Worm (Caenorhabditis elegans): ENCODE measurements around the gene F47B10.9.

F47B10.9 gene

ce11 chrX:10900952-10901351 lies 12.9 kb downstream of the F47B10.9 start (continued):
- no peak for TF ChIP-seq zag-1 (tag; optimal IDR thresholded peaks at IDR 0.05)
- peak; percentile 64 for TF ChIP-seq lin-39 (tag; optimal IDR thresholded peaks at IDR 0.05)
- TF ChIP-seq elt-2 (tag; optimal IDR thresholded peaks at IDR 0.05) = no peak
- TF ChIP-seq fos-1 (tag; optimal IDR thresholded peaks at IDR 0.05) = no peak
- TF ChIP-seq tbx-2 (tag; optimal IDR thresholded peaks at IDR 0.05) = no peak
- TF ChIP-seq nfya-1 (tag; optimal IDR thresholded peaks at IDR 0.05; ENCODE audit: insufficient read depth) = peak; percentile 66
- TF ChIP-seq aly-2 (tag; optimal IDR thresholded peaks at IDR 0.05) = no peak
- TF ChIP-seq ceh-28 (tag; optimal IDR thresholded peaks at IDR 0.05) = peak; percentile 6
- TF ChIP-seq unc-62 (GFP tag; optimal IDR thresholded peaks at IDR 0.05) = no peak
- TF ChIP-seq elt-1 (tag; optimal IDR thresholded peaks at IDR 0.05) = no peak
- no peak for TF ChIP-seq daf-12 (tag; optimal IDR thresholded peaks at IDR 0.05)
- no peak for TF ChIP-seq ceh-9 (tag; optimal IDR thresholded peaks at IDR 0.05)
- no peak for TF ChIP-seq nhr-25 (tag; optimal IDR thresholded peaks at IDR 0.05)
- TF ChIP-seq ztf-4 (tag; optimal IDR thresholded peaks at IDR 0.05) = no peak
- TF ChIP-seq hmg-11 (tag; optimal IDR thresholded peaks at IDR 0.05) = peak; percentile 11
- TF ChIP-seq skn-1 (tag; optimal IDR thresholded peaks at IDR 0.05) = no peak
- TF ChIP-seq nhr-11 (tag; optimal IDR thresholded peaks at IDR 0.05) = no peak
- TF ChIP-seq sea-2 (GFP tag; optimal IDR thresholded peaks at IDR 0.05) = no peak
- no peak for TF ChIP-seq R02D3.7 (tag; optimal IDR thresholded peaks at IDR 0.05)
- peak; percentile 28 for TF ChIP-seq snpc-4 (tag; optimal IDR thresholded peaks at IDR 0.05)

ce11 chrX:10900079-10900724 lies 13.7 kb downstream of the F47B10.9 start, which contains the start of gene suca-1:
Gene suca-1, minus strand, starts transcription at chrX:10900114.
- TF ChIP-seq R02D3.7 (tag; optimal IDR thresholded peaks at IDR 0.05) = no peak
- no peak for TF ChIP-seq ceh-82 (tag; optimal IDR thresholded peaks at IDR 0.05)
- peak; percentile 4 for TF ChIP-seq snpc-4 (tag; optimal IDR thresholded peaks at IDR 0.05)
- no peak for TF ChIP-seq egl-27 (tag; optimal IDR thresholded peaks at IDR 0.05)
- TF ChIP-seq ceh-9 (tag; optimal IDR thresholded peaks at IDR 0.05) = no peak
- TF ChIP-seq elt-2 (tag; optimal IDR thresholded peaks at IDR 0.05) = peak; percentile 68
- no peak for TF ChIP-seq nhr-28 (tag; optimal IDR thresholded peaks at IDR 0.05)
- no peak for TF ChIP-seq jun-1 (tag; optimal IDR thresholded peaks at IDR 0.05)
- no peak for TF ChIP-seq pha-4 (tag; optimal IDR thresholded peaks at IDR 0.05)
- TF ChIP-seq egl-5 (tag; optimal IDR thresholded peaks at IDR 0.05) = peak; percentile 36
- no peak for TF ChIP-seq elt-3 (tag; optimal IDR thresholded peaks at IDR 0.05)
- no peak for TF ChIP-seq nhr-12 (tag; optimal IDR thresholded peaks at IDR 0.05)
- no peak for TF ChIP-seq lsy-12 (tag; optimal IDR thresholded peaks at IDR 0.05)
- TF ChIP-seq nhr-76 (tag; optimal IDR thresholded peaks at IDR 0.05) = no peak
- peak; percentile 67 for TF ChIP-seq nhr-25 (tag; optimal IDR thresholded peaks at IDR 0.05)
- TF ChIP-seq fos-1 (tag; optimal IDR thresholded peaks at IDR 0.05) = no peak
- TF ChIP-seq nhr-67 (tag; optimal IDR thresholded peaks at IDR 0.05) = no peak
- TF ChIP-seq eor-1 (tag; optimal IDR thresholded peaks at IDR 0.05) = no peak
- TF ChIP-seq unc-39 (tag; optimal IDR thresholded peaks at IDR 0.05) = no peak
- no peak for TF ChIP-seq pqm-1 (tag; optimal IDR thresholded peaks at IDR 0.05)
- no peak for TF ChIP-seq skn-1 (tag; optimal IDR thresholded peaks at IDR 0.05)
- TF ChIP-seq ZK546.5 (tag; optimal IDR thresholded peaks at IDR 0.05) = no peak
- peak; percentile 44 for TF ChIP-seq nhr-23 (tag; optimal IDR thresholded peaks at IDR 0.05)
- TF ChIP-seq elt-1 (tag; optimal IDR thresholded peaks at IDR 0.05) = no peak
- TF ChIP-seq nhr-43 (tag; optimal IDR thresholded peaks at IDR 0.05; ENCODE audit: poor library complexity, severe bottlenecking) = peak; percentile 11
- TF ChIP-seq mml-1 (tag; optimal IDR thresholded peaks at IDR 0.05) = no peak
- TF ChIP-seq hmg-11 (tag; optimal IDR thresholded peaks at IDR 0.05) = peak; percentile 39
- no peak for TF ChIP-seq mdl-1 (tag; optimal IDR thresholded peaks at IDR 0.05)
- TF ChIP-seq ama-1 (optimal IDR thresholded peaks at IDR 0.05) = no peak
- TF ChIP-seq ceh-28 (tag; optimal IDR thresholded peaks at IDR 0.05) = no peak
- no peak for TF ChIP-seq daf-12 (tag; optimal IDR thresholded peaks at IDR 0.05)
- no peak for TF ChIP-seq unc-62 (GFP tag; optimal IDR thresholded peaks at IDR 0.05)

- TF ChIP-seq fkh-2 (tag; optimal IDR thresholded peaks at IDR 0.05) (no peak), unc-39 (tag; optimal IDR thresholded peaks at IDR 0.05) (no peak), nhr-23 (tag; optimal IDR thresholded peaks at IDR 0.05) (no peak), nhr-28 (tag; optimal IDR thresholded peaks at IDR 0.05) (no peak), mdl-1 (tag; optimal IDR thresholded peaks at IDR 0.05) (no peak), nhr-43 (tag; optimal IDR thresholded peaks at IDR 0.05; ENCODE audit: poor library complexity, severe bottlenecking) (no peak), jun-1 (tag; optimal IDR thresholded peaks at IDR 0.05) (no peak), pqm-1 (tag; optimal IDR thresholded peaks at IDR 0.05) (no peak), nhr-76 (tag; optimal IDR thresholded peaks at IDR 0.05) (no peak), zag-1 (tag; optimal IDR thresholded peaks at IDR 0.05) (no peak), elt-1 (tag; optimal IDR thresholded peaks at IDR 0.05) (no peak), nhr-12 (tag; optimal IDR thresholded peaks at IDR 0.05) (no peak), egl-5 (tag; optimal IDR thresholded peaks at IDR 0.05) (no peak), ceh-16 (tag; optimal IDR thresholded peaks at IDR 0.05) (no peak), egl-27 (tag; optimal IDR thresholded peaks at IDR 0.05) (no peak), tbx-2 (tag; optimal IDR thresholded peaks at IDR 0.05) (no peak), fos-1 (tag; optimal IDR thresholded peaks at IDR 0.05) (no peak), R02D3.7 (tag; optimal IDR thresholded peaks at IDR 0.05) (no peak), lsy-12 (tag; optimal IDR thresholded peaks at IDR 0.05) (no peak), lin-39 (tag; optimal IDR thresholded peaks at IDR 0.05) (no peak)
Observed at ce11 chrX:10896498-10896897, 17.4 kb downstream of the F47B10.9 start, which contains the start of gene haly-1. Gene haly-1, minus strand, starts transcription at chrX:10896598.
